Worm (Caenorhabditis elegans): ENCODE data around the gene C35D10.5.

C35D10.5 gene

ce11 chrIII:4895313-4895712 lies 33.2 kb downstream of the C35D10.5 start:
- TF ChIP-seq aly-2 (tag; optimal IDR thresholded peaks at IDR 0.05) (peak; percentile 33), efl-1 (optimal IDR thresholded peaks at IDR 0.05) (no peak), efl-1 (GFP tag; optimal IDR thresholded peaks at IDR 0.05 in 1 of 2) (peak in 1 of 2 experiments; percentile 83), rnt-1 (tag; optimal IDR thresholded peaks at IDR 0.05) (no peak)

DNA sequence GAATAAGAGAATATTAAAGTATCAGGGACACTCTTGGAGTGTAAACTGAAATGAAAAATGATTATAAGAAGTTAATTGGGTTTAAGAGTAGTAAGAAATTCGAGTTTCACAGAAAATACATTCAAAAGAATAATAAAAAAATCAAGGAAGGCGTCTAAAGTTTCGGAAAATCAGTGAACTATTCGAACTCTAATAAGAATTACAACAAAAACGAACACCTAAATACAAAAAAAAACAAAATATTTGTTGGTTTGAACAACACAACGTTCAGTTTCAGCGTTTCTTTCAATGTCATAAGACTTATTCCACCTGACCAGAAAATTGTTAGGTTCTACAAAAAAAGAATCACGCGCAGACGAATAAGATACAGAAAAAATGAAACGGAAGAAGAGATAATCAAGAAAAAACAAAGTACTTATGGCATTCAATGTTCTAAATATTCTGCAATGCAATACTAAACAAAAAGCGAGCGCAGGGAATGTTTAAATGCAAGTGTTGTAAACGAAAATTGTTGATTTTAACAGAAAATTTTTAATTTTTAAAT lies 37.0 kb downstream of the C35D10.5 start, which contains the start of gene nhl-2:
nhl-2 (minus strand) TSS at position 51 of the 544 bp plus-strand sequence.
- TF ChIP-seq lin-35 (GFP tag; optimal IDR thresholded peaks at IDR 0.05) (peak in 1 of 2 experiments; percentile 5), lin-15B (tag; optimal IDR thresholded peaks at IDR 0.05) (no peak), nhr-85 (tag) (peak; percentile 41), lsy-2 (tag; optimal IDR thresholded peaks at IDR 0.05) (no peak), unc-62 (GFP tag; optimal IDR thresholded peaks at IDR 0.05) (no peak), efl-1 (optimal IDR thresholded peaks at IDR 0.05) (no peak), efl-1 (GFP tag; optimal IDR thresholded peaks at IDR 0.05 in 1 of 2) (peak in 1 of 2 experiments; percentile 84)

- peak; percentile 95 for TF ChIP-seq hpl-2 (GFP tag; optimal IDR thresholded peaks at IDR 0.05)
- peak; percentile 98 for TF ChIP-seq mab-9 (GFP tag; IDR thresholded peaks at IDR 0.05)
- peak; percentile 98 for TF ChIP-seq vab-15 (tag; optimal IDR thresholded peaks at IDR 0.05)
- peak; percentile 92 for TF ChIP-seq ceh-63 (GFP tag; optimal IDR thresholded peaks at IDR 0.05)
- peak; percentile 100 for TF ChIP-seq nhr-47 (tag; optimal IDR thresholded peaks at IDR 0.05)
- peak; percentile 95 to 98 (median 97) for TF ChIP-seq ceh-82 (tag; optimal IDR thresholded peaks at IDR 0.05)
- peak; percentile 100 for TF ChIP-seq unc-86 (tag; optimal IDR thresholded peaks at IDR 0.05)
- TF ChIP-seq unc-130 (tag; optimal IDR thresholded peaks at IDR 0.05): peak; percentile 97
- peak; percentile 99 for TF ChIP-seq jun-1 (tag; optimal IDR thresholded peaks at IDR 0.05)
- peak; percentile 100 for TF ChIP-seq fkh-8 (tag; optimal IDR thresholded peaks at IDR 0.05)
- TF ChIP-seq tbx-2 (tag; optimal IDR thresholded peaks at IDR 0.05): peak; percentile 100
- TF ChIP-seq nhr-77 (tag; optimal IDR thresholded peaks at IDR 0.05): peak; percentile 99
- peak; percentile 93 for TF ChIP-seq lin-39 (tag; optimal IDR thresholded peaks at IDR 0.05)
- TF ChIP-seq C04F5.9 (tag; optimal IDR thresholded peaks at IDR 0.05): peak; percentile 97
- peak; percentile 83 for TF ChIP-seq hlh-4 (tag; optimal IDR thresholded peaks at IDR 0.05)
- TF ChIP-seq sup-37 (GFP tag; optimal IDR thresholded peaks at IDR 0.05): peak; percentile 100
- TF ChIP-seq zip-4 (GFP tag; optimal IDR thresholded peaks at IDR 0.05): peak; percentile 96
- peak; percentile 83 to 96 for TF ChIP-seq egl-27 (tag; optimal IDR thresholded peaks at IDR 0.05)
- peak; percentile 99 for TF ChIP-seq fkh-10 (GFP tag; optimal IDR thresholded peaks at IDR 0.05)
- peak; percentile 100 for TF ChIP-seq pax-3 (tag; optimal IDR thresholded peaks at IDR 0.05)
- TF ChIP-seq irx-1 (tag; optimal IDR thresholded peaks at IDR 0.05): peak; percentile 98
- TF ChIP-seq elt-3 (tag; optimal IDR thresholded peaks at IDR 0.05): peak in 5 of 6 experiments; percentile 68 to 98 (median 97)
- peak; percentile 99 for TF ChIP-seq ceh-8 (GFP tag; optimal IDR thresholded peaks at IDR 0.05)
- TF ChIP-seq sptf-1 (tag; optimal IDR thresholded peaks at IDR 0.05): no peak
- TF ChIP-seq isw-1 (GFP tag; IDR thresholded peaks at IDR 0.05): peak; percentile 98
- peak; percentile 94 for TF ChIP-seq lin-15B (tag; optimal IDR thresholded peaks at IDR 0.05)
- TF ChIP-seq efl-3 (GFP tag; optimal IDR thresholded peaks at IDR 0.05): peak; percentile 95
- TF ChIP-seq mdl-1 (tag; optimal IDR thresholded peaks at IDR 0.05): peak; percentile 45 to 99
- TF ChIP-seq lin-35 (GFP tag; optimal IDR thresholded peaks at IDR 0.05): peak; percentile 94 to 95
- no peak for TF ChIP-seq alr-1 (tag; optimal IDR thresholded peaks at IDR 0.05; ENCODE audit: borderline replicate concordance)
- TF ChIP-seq efl-1 (optimal IDR thresholded peaks at IDR 0.05): peak; percentile 96 to 97
- TF ChIP-seq efl-1 (GFP tag; optimal IDR thresholded peaks at IDR 0.05 in 1 of 2): peak; percentile 85 to 99
- peak; percentile 100 for TF ChIP-seq nhr-19 (GFP tag; conservative IDR thresholded peaks at IDR 0.05)
- TF ChIP-seq dpl-1 (GFP tag; optimal IDR thresholded peaks at IDR 0.05): peak; percentile 89 to 91 (median 89)
- TF ChIP-seq nhr-28 (tag; optimal IDR thresholded peaks at IDR 0.05): no peak
- peak; percentile 99 for TF ChIP-seq ztf-4 (tag; optimal IDR thresholded peaks at IDR 0.05)
- TF ChIP-seq nhr-12 (tag; optimal IDR thresholded peaks at IDR 0.05): peak; percentile 43
- TF ChIP-seq nhr-20 (tag; optimal IDR thresholded peaks at IDR 0.05): peak; percentile 100
- TF ChIP-seq hlh-17 (GFP tag; optimal IDR thresholded peaks at IDR 0.05; ENCODE audit: borderline replicate concordance): no peak
- TF ChIP-seq nhr-11 (tag; optimal IDR thresholded peaks at IDR 0.05): peak; percentile 94
- no peak for TF ChIP-seq unc-62 (GFP tag; optimal IDR thresholded peaks at IDR 0.05)
- TF ChIP-seq sox-4 (tag; optimal IDR thresholded peaks at IDR 0.05): peak; percentile 99
Measured at ce11 chrIII:4899728-4900127, 37.6 kb downstream of the C35D10.5 start.

Measured in whole organism, L1 larva.